Worm (Caenorhabditis elegans): ENCODE measurements around the gene F58F9.9.
A peak's percentile ranks its signal among the peaks of the same experiment; 100 is the strongest.

F58F9.9 gene

DNA sequence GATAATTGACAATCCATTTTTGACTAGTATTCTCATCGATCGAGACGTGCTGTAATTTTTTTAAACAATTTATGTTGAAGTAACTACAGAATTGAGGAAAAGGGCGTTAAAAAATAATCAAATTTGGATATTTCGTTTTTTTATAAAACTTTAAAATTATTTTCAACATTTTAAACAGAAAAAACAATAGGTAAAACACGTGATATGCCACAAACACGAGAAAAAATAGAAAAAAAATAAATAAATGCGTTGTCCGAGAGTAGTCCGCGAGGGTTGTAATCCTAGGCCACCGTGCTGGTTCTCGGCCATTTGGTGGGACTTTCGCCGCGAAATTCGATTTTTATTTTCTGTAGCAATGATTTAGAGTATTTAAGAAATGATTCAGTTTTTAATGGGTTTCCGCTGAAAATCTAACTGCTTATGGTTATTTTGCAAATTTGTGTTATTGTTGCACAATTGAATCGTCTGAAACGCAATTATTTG is 33.8 kb upstream of the F58F9.9 start, which contains the start of gene C49A9.10 (continued):
- TF ChIP-seq lin-40 (tag; optimal IDR thresholded peaks at IDR 0.05) (peak; percentile 74), pbrm-1 (GFP tag; IDR thresholded peaks at IDR 0.05) (peak; percentile 60; the same call in 1 of the 2 replicates), dpl-1 (GFP tag; optimal IDR thresholded peaks at IDR 0.05) (peak; percentile 82), dpff-1 (tag; optimal IDR thresholded peaks at IDR 0.05) (no peak), repo-1 (tag; optimal IDR thresholded peaks at IDR 0.05) (no peak), F10E7.11 (tag; optimal IDR thresholded peaks at IDR 0.05) (peak; percentile 49), lin-35 (GFP tag; optimal IDR thresholded peaks at IDR 0.05) (peak in 2 of 3 experiments; percentile 45 to 93), snpc-3.4 (tag; optimal IDR thresholded peaks at IDR 0.05) (no peak), nfyb-1 (GFP tag; IDR thresholded peaks at IDR 0.05) (peak; percentile 43; the same call in 1 of the 2 replicates), C17E4.6 (GFP tag; IDR thresholded peaks at IDR 0.05) (no peak), tbx-9 (tag; optimal IDR thresholded peaks at IDR 0.05; ENCODE audit: borderline replicate concordance) (no peak), C06A6.2 (GFP tag; conservative IDR thresholded peaks at IDR 0.05) (peak; percentile 39; the same call in 1 of the 2 replicates), attf-3 (GFP tag; conservative IDR thresholded peaks at IDR 0.05) (peak; percentile 51; the same call in 1 of the 2 replicates), F23B12.7 (tag; optimal IDR thresholded peaks at IDR 0.05; ENCODE audit: insufficient read depth) (peak; percentile 52), Y67H2A.10 (GFP tag; conservative IDR thresholded peaks at IDR 0.05) (no peak), xnd-1 (tag; optimal IDR thresholded peaks at IDR 0.05) (peak; percentile 35), fkh-3 (tag; optimal IDR thresholded peaks at IDR 0.05) (no peak), snpc-1.1 (tag; optimal IDR thresholded peaks at IDR 0.05; ENCODE audit: insufficient read depth) (no peak), tbp1 (GFP tag; optimal IDR thresholded peaks at IDR 0.05) (peak; percentile 66), mel-28 (tag; optimal IDR thresholded peaks at IDR 0.05; ENCODE audit: borderline replicate concordance) (no peak), akir-1 (GFP tag; optimal IDR thresholded peaks at IDR 0.05) (peak; percentile 60), nhr-80 (tag; optimal IDR thresholded peaks at IDR 0.05) (peak; percentile 3), rec-8 (tag; optimal IDR thresholded peaks at IDR 0.05) (peak; percentile 22 to 89), let-526 (GFP tag; IDR thresholded peaks at IDR 0.05) (peak; percentile 89), T26A5.8 (tag; optimal IDR thresholded peaks at IDR 0.05) (no peak), B0035.1 (tag; optimal IDR thresholded peaks at IDR 0.05) (peak; percentile 27), cebp-1 (GFP tag; IDR thresholded peaks at IDR 0.05) (0 out of 2 replicates have a peak, but pooled peaks have one; percentile 9), cebp-1 (tag; optimal IDR thresholded peaks at IDR 0.05) (no peak), lsy-27 (tag; optimal IDR thresholded peaks at IDR 0.05; ENCODE audit: borderline replicate concordance, insufficient read depth) (no peak), F37B4.10 (GFP tag; IDR thresholded peaks at IDR 0.05) (no peak), atf-7 (tag; optimal IDR thresholded peaks at IDR 0.05) (peak; percentile 53), F33H1.4 (GFP tag; IDR thresholded peaks at IDR 0.05) (peak; percentile 60), T07F8.4 (tag; optimal IDR thresholded peaks at IDR 0.05) (peak; percentile 2), dox-1 (GFP tag; IDR thresholded peaks at IDR 0.05) (no peak; the same call in 1 of the 2 replicates), mcd-1 (GFP tag; IDR thresholded peaks at IDR 0.05) (peak; percentile 81), F49E8.2 (tag; optimal IDR thresholded peaks at IDR 0.05; ENCODE audit: insufficient read depth) (peak; percentile 48), zim-3 (tag; optimal IDR thresholded peaks at IDR 0.05) (no peak), ceh-79 (tag; optimal IDR thresholded peaks at IDR 0.05) (no peak), aptf-2 (GFP tag; conservative IDR thresholded peaks at IDR 0.05) (peak; percentile 46; the same call in 1 of the 2 replicates), hlh-26 (GFP tag; conservative IDR thresholded peaks at IDR 0.05) (no peak), die-1 (tag; optimal IDR thresholded peaks at IDR 0.05) (no peak), zfh-2 (GFP tag; conservative IDR thresholded peaks at IDR 0.05) (no peak), ztf-6 (GFP tag; IDR thresholded peaks at IDR 0.05) (no peak), D2030.7 (GFP tag; IDR thresholded peaks at IDR 0.05) (peak; percentile 45; the same call in 1 of the 2 replicates), egrh-3 (GFP tag; IDR thresholded peaks at IDR 0.05) (no peak), ztf-22 (GFP tag; optimal IDR thresholded peaks at IDR 0.05) (no peak)
